Worm (Caenorhabditis elegans) whole organism, mixed stage, embryonic: ENCODE results near the gene T24H10.1.

ENCODE experiments used
- M03D4.4 ChIP-seq: sonication (generic microtip); optimal IDR thresholded peaks from 2 replicates; lab custom pipeline; 2017; ENCODE audit warnings: mild to moderate bottlenecking, missing genetic modification characterization, missing compliant biosample characterization
- bed-3 ChIP-seq: fragments of 200-800 bp; sonication (Bioruptor generic); optimal IDR thresholded peaks from 3 replicates; lab custom pipeline; 2018; ENCODE audit warnings: mild to moderate bottlenecking, missing genetic modification characterization, moderate library complexity, missing compliant biosample characterization
- blmp-1 ChIP-seq: fragments of 150-350 bp; optimal IDR thresholded peaks from 2 replicates; lab custom pipeline; 2014; ENCODE audit warnings: missing biosample characterization, missing genetic modification characterization
- ceh-39 ChIP-seq: fragments of 150-350 bp; optimal IDR thresholded peaks from 2 replicates; lab custom pipeline; 2014; ENCODE audit warnings: missing biosample characterization, missing genetic modification characterization
- ceh-43 ChIP-seq: fragments of 200-800 bp; sonication (Bioruptor generic); optimal IDR thresholded peaks from 2 replicates; lab custom pipeline; 2018; ENCODE audit warnings: mild to moderate bottlenecking, missing genetic modification characterization, moderate library complexity, missing compliant biosample characterization
- ceh-83 ChIP-seq: fragments of 200-800 bp; sonication (Bioruptor generic); optimal IDR thresholded peaks from 2 replicates; lab custom pipeline; 2018; ENCODE audit warnings: mild to moderate bottlenecking, missing genetic modification characterization, missing compliant biosample characterization
- ces-1 ChIP-seq: fragments of 150-350 bp; optimal IDR thresholded peaks from 2 replicates; lab custom pipeline; 2014; ENCODE audit warnings: missing biosample characterization, missing genetic modification reagents, missing genetic modification characterization
- cnd-1 ChIP-seq: fragments of 200-800 bp; sonication (Bioruptor generic); optimal IDR thresholded peaks from 2 replicates; lab custom pipeline; 2018; ENCODE audit warnings: mild to moderate bottlenecking, missing genetic modification characterization, missing compliant biosample characterization
- drap-1 ChIP-seq: fragments of 200-800 bp; sonication (Bioruptor generic); optimal IDR thresholded peaks from 3 replicates; lab custom pipeline; 2018; ENCODE audit warnings: mild to moderate bottlenecking, missing genetic modification characterization, missing compliant biosample characterization
- elt-1 ChIP-seq: sonication (generic microtip); optimal IDR thresholded peaks from 2 replicates; lab custom pipeline; 2017; ENCODE audit warnings: missing genetic modification characterization, mild to moderate bottlenecking, missing compliant biosample characterization, antibody characterized with exemption, moderate library complexity, borderline replicate concordance; ENCODE audit not compliant: insufficient read depth
- elt-3 ChIP-seq: fragments of 150-350 bp; optimal IDR thresholded peaks from 2 replicates; lab custom pipeline; 2014; ENCODE audit warnings: missing biosample characterization, missing genetic modification characterization
- flh-1 ChIP-seq: fragments of 200-800 bp; sonication (Bioruptor generic); optimal IDR thresholded peaks from 2 replicates; lab custom pipeline; 2018; ENCODE audit warnings: mild to moderate bottlenecking, missing genetic modification characterization, moderate library complexity, missing compliant biosample characterization
- ham-2 ChIP-seq: fragments of 200-800 bp; sonication (Bioruptor generic); optimal IDR thresholded peaks from 2 replicates; lab custom pipeline; 2018; ENCODE audit warnings: mild to moderate bottlenecking, missing genetic modification characterization, missing compliant biosample characterization
- lin-13 ChIP-seq: fragments of 150-350 bp; optimal IDR thresholded peaks from 2 replicates; lab custom pipeline; 2014; ENCODE audit warnings: missing biosample characterization, missing genetic modification characterization
- lin-32 ChIP-seq: fragments of 200-800 bp; sonication (Bioruptor generic); optimal IDR thresholded peaks from 2 replicates; lab custom pipeline; 2018; ENCODE audit warnings: mild to moderate bottlenecking, missing genetic modification characterization, missing compliant biosample characterization
- lsy-2 ChIP-seq: fragments of 150-350 bp; optimal IDR thresholded peaks from 2 replicates; lab custom pipeline; 2014; ENCODE audit warnings: missing biosample characterization, missing genetic modification characterization
- mab-5 ChIP-seq: fragments of 150-350 bp; optimal IDR thresholded peaks from 2 replicates; lab custom pipeline; 2014; ENCODE audit warnings: missing biosample characterization, missing genetic modification characterization
- mep-1 ChIP-seq: fragments of 150-350 bp; optimal IDR thresholded peaks from 2 replicates; lab custom pipeline; 2017; ENCODE audit warnings: missing biosample characterization, missing genetic modification reagents, missing genetic modification characterization, inconsistent platforms
- nhr-12 ChIP-seq: fragments of 150-350 bp; optimal IDR thresholded peaks from 2 replicates; lab custom pipeline; 2014; ENCODE audit warnings: missing biosample characterization, missing genetic modification characterization
- nhr-2 ChIP-seq: fragments of 150-350 bp; optimal IDR thresholded peaks from 2 replicates; lab custom pipeline; 2014; ENCODE audit warnings: missing biosample characterization, missing genetic modification characterization
- nhr-237 ChIP-seq: fragments of 150-350 bp; optimal IDR thresholded peaks from 2 replicates; lab custom pipeline; 2014; ENCODE audit warnings: missing biosample characterization, missing genetic modification characterization
- nhr-28 ChIP-seq: fragments of 150-350 bp; optimal IDR thresholded peaks from 2 replicates; lab custom pipeline; 2014; ENCODE audit warnings: missing biosample characterization, missing genetic modification characterization
- nhr-76 ChIP-seq: sonication (generic microtip); optimal IDR thresholded peaks from 2 replicates; lab custom pipeline; 2017; ENCODE audit warnings: missing biosample characterization, missing genetic modification characterization
- pha-4 ChIP-seq: fragments of 150-350 bp; optimal IDR thresholded peaks from 2 replicates; lab custom pipeline; 2018; ENCODE audit warnings: missing biosample characterization, missing genetic modification reagents, missing genetic modification characterization
- sem-2 ChIP-seq: fragments of 200-800 bp; sonication (Bioruptor generic); optimal IDR thresholded peaks from 2 replicates; lab custom pipeline; 2018; ENCODE audit warnings: mild to moderate bottlenecking, missing genetic modification characterization, missing compliant biosample characterization
- snpc-4 ChIP-seq: fragments of 150-350 bp; optimal IDR thresholded peaks from 2 replicates; lab custom pipeline; 2014; ENCODE audit warnings: missing biosample characterization, missing genetic modification characterization
- sptf-1 ChIP-seq: sonication (generic microtip); optimal IDR thresholded peaks from 2 replicates; lab custom pipeline; 2017; ENCODE audit warnings: mild to moderate bottlenecking, missing genetic modification characterization, moderate library complexity, missing compliant biosample characterization
- tbx-8 ChIP-seq: fragments of 200-800 bp; sonication (Bioruptor generic); optimal IDR thresholded peaks from 2 replicates; lab custom pipeline; 2018; ENCODE audit warnings: mild to moderate bottlenecking, missing genetic modification characterization, moderate library complexity, missing compliant biosample characterization
- unc-120 ChIP-seq: sonication (generic microtip); optimal IDR thresholded peaks from 2 replicates; lab custom pipeline; 2017; ENCODE audit warnings: missing genetic modification characterization, missing compliant biosample characterization; ENCODE audit not compliant: poor library complexity, severe bottlenecking
- unc-39 ChIP-seq: fragments of 150-350 bp; optimal IDR thresholded peaks from 2 replicates; lab custom pipeline; 2014; ENCODE audit warnings: missing biosample characterization, missing genetic modification characterization
- unc-62 ChIP-seq: fragments of 150-350 bp; optimal IDR thresholded peaks from 2 replicates; lab custom pipeline; 2014; ENCODE audit warnings: missing biosample characterization, missing genetic modification reagents, missing genetic modification characterization
- zip-8 ChIP-seq: fragments of 150-350 bp; optimal IDR thresholded peaks from 2 replicates; lab custom pipeline; 2014; ENCODE audit warnings: missing biosample characterization, missing genetic modification characterization

The T24H10.1 gene

DNA sequence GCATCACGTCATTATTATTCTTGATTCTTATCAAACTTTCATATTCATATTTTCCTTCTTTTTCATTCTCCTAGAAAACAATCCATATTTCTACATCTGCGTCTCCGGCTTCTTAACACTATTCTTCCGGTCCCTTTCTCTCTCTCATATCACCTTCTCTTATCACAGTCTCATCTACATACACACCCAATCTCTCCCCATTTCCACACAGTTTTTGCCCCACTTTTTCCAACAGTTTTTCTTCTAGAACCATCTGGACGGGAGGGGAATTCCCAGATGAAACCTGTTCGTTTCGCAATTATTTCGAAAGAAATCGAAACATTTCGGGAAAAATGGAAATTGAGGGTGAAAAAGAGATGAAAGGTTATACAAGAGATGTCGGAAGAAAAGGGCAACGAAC is 29.0 kb downstream of the T24H10.1 start:
- TF ChIP-seq snpc-4 (tag; lab: Kevin White, UChicago) (no peak), blmp-1 (tag; lab: Kevin White, UChicago) (no peak), zip-8 (tag; lab: Kevin White, UChicago) (no peak), ceh-39 (no peak), lin-13 (tag; lab: Kevin White, UChicago) (no peak), sptf-1 (tag; lab: Kevin White, UChicago) (no peak), ces-1 (GFP tag; lab: Kevin White, UChicago) (no peak), M03D4.4 (no peak), mep-1 (tag; lab: Kevin White, UChicago) (no peak), ceh-83 (no peak), unc-62 (GFP tag; lab: Kevin White, UChicago) (no peak), ham-2 (GFP tag; lab: Kevin White, UChicago) (no peak), drap-1 (GFP tag; lab: Kevin White, UChicago) (no peak), elt-1 (tag; lab: Kevin White, UChicago) (peak; percentile 10), nhr-237 (tag; lab: Kevin White, UChicago) (peak; percentile 58), nhr-28 (tag; lab: Kevin White, UChicago) (no peak), cnd-1 (tag; lab: Kevin White, UChicago) (no peak), mab-5 (tag; lab: Kevin White, UChicago) (no peak), nhr-76 (tag; lab: Kevin White, UChicago) (no peak), elt-3 (tag; lab: Kevin White, UChicago) (peak; percentile 91), flh-1 (GFP tag; lab: Kevin White, UChicago) (no peak), unc-39 (tag; lab: Kevin White, UChicago) (no peak), tbx-8 (GFP tag; lab: Kevin White, UChicago) (no peak)

DNA sequence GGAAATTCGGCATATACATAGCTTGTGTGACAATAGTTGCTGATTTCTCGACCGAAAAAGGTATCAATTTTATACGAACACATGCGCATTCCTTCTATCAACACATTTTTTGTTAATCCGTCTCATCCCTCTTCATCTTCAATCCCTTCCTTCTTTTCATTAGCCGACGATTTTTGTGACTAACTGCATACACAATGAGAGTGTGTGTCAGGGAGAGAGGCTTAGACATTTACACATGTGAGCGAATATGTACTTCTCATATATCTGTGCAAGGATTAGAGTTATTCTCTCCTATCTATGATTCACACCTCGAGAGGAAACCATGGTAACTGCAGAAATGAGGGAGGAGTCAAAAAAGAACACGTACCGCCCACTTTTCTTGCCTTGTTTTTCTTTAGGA is 31.2 kb downstream of the T24H10.1 start:
- TF ChIP-seq nhr-2: no peak
- TF ChIP-seq sem-2 (GFP tag; lab: Kevin White, UChicago): no peak
- no peak for TF ChIP-seq lsy-2
- no peak for TF ChIP-seq unc-39 (tag; lab: Kevin White, UChicago)
- TF ChIP-seq, all 35 proteins: peak for 0

DNA sequence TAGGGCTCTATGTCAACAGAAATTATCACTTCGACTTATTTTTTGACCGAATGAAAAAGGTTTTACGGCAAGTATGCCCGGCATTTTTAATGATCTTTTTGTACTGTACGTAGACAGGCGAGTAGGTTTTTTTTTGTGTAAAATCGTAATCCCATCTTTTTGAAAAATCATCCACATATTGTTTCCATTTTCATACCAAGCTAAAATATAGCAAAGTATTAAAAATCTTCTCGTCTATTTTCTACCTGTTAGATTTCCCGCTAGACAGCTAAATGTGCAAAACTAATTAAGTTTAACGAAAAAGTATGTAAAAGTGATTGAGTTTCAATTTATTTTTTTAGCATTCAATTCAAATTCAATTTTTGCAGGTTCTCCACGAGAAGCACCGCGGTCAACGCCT is 32.2 kb downstream of the T24H10.1 start, which contains the start of gene C16D2.1:
Gene C16D2.1 (plus strand): TSS at position 301 of the 400 bp plus-strand sequence.
- TF ChIP-seq lsy-2 (no peak), ceh-43 (GFP tag; lab: Kevin White, UChicago) (no peak), nhr-76 (tag; lab: Kevin White, UChicago) (no peak), lin-13 (tag; lab: Kevin White, UChicago) (no peak), blmp-1 (tag; lab: Kevin White, UChicago) (no peak), lin-32 (GFP tag; lab: Kevin White, UChicago) (no peak)
- TF ChIP-seq, all 35 proteins: peak for 0

DNA sequence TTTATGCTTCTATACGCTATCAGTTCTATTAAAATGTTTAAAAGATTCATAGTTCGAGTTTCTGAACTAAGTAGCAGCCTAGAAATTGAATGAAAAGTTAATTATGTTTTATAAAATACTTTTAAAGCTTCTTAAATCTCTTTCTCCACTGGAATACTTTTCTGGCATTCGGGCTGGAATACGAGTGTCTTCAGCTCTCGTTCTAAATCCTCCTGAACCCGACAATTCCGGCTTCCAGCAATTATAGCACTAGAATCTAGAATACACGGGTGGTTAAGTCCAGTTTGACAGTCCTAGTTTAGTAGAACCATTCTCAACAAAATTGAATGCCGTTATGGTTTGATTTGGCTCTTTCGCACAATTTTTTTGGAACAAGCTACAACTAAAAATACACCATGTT is 33.2 kb downstream of the T24H10.1 start:
- no peak for TF ChIP-seq elt-1 (tag; lab: Kevin White, UChicago)
- no peak for TF ChIP-seq lsy-2
- no peak for TF ChIP-seq nhr-76 (tag; lab: Kevin White, UChicago)
- TF ChIP-seq snpc-4 (tag; lab: Kevin White, UChicago): no peak
- TF ChIP-seq nhr-237 (tag; lab: Kevin White, UChicago): no peak
- TF ChIP-seq drap-1 (GFP tag; lab: Kevin White, UChicago): no peak
- no peak for TF ChIP-seq elt-3 (tag; lab: Kevin White, UChicago)
- no peak for TF ChIP-seq mab-5 (tag; lab: Kevin White, UChicago)
- no peak for TF ChIP-seq ceh-39

DNA sequence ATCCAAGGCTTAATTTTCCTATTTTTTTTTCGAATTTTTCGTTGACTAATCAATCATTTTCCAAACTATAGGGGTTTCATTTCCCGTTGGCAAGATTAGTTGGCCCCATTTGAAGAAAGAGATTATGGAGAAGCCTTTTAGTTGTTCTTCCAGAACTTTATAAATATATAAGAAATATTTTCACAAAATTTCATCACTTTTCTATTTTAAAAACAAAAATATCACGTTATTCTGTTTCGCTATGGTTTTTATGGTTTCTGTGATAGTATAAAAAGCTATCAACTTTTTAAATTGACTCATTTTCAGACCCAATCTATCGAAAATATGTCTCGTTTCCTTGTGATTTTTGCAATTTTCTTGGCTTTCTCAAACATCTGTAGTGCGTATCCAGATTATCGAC is 36.7 kb downstream of the T24H10.1 start, which contains the start of gene nlp-78:
Gene nlp-78 (plus strand): TSS at position 301 of the 400 bp plus-strand sequence.
- no peak for TF ChIP-seq ceh-43 (GFP tag; lab: Kevin White, UChicago)
- TF ChIP-seq ceh-39: no peak
- TF ChIP-seq sptf-1 (tag; lab: Kevin White, UChicago): no peak
- TF ChIP-seq snpc-4 (tag; lab: Kevin White, UChicago): no peak
- TF ChIP-seq mep-1 (tag; lab: Kevin White, UChicago): no peak

DNA sequence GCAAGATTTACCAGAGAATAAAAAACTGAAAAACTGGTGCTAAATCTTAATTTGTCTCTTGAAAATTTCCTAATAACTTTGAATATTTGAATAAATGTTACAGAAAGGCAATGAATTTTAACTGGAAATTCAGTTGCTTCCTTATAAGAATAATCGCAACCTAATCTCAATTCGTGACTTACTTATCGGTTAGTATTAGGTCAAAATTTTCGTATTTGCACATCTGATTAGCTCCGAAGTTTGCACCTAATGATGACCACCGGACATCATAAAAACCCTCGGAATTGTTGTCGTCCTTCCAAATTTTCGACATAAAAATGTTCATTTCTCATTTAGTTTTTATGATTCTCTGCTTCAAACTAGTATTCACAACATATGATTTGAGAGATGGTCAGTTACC is 38.6 kb downstream of the T24H10.1 start, which contains the start of gene C16D2.3:
Gene C16D2.3 (plus strand): TSS at position 301 of the 400 bp plus-strand sequence.
- no peak for TF ChIP-seq elt-1 (tag; lab: Kevin White, UChicago)
- TF ChIP-seq drap-1 (GFP tag; lab: Kevin White, UChicago): no peak
- TF ChIP-seq nhr-76 (tag; lab: Kevin White, UChicago): no peak
- no peak for TF ChIP-seq mab-5 (tag; lab: Kevin White, UChicago)
- TF ChIP-seq nhr-237 (tag; lab: Kevin White, UChicago): no peak
- TF ChIP-seq sptf-1 (tag; lab: Kevin White, UChicago): no peak
- TF ChIP-seq ceh-39: no peak
- no peak for TF ChIP-seq unc-120
- no peak for TF ChIP-seq M03D4.4
- TF ChIP-seq lin-32 (GFP tag; lab: Kevin White, UChicago): no peak
- TF ChIP-seq zip-8 (tag; lab: Kevin White, UChicago): no peak
- TF ChIP-seq bed-3 (GFP tag; lab: Kevin White, UChicago): no peak
- TF ChIP-seq pha-4 (tag; lab: Kevin White, UChicago): no peak
- TF ChIP-seq nhr-12 (tag; lab: Kevin White, UChicago): no peak
- no peak for TF ChIP-seq mep-1 (tag; lab: Kevin White, UChicago)
- TF ChIP-seq elt-3 (tag; lab: Kevin White, UChicago): no peak
- no peak for TF ChIP-seq nhr-2
- TF ChIP-seq lsy-2: no peak
- no peak for TF ChIP-seq blmp-1 (tag; lab: Kevin White, UChicago)
- no peak for TF ChIP-seq lin-13 (tag; lab: Kevin White, UChicago)
- TF ChIP-seq, all 35 proteins: peak for 0
